Worm (Caenorhabditis elegans) whole organism, L4 larva: Measurements from ENCODE around the gene sra-12.

Experiments used
- T26A8.4 ChIP-seq: fragments of 200-800 bp; sonication (Bioruptor generic); IDR thresholded peaks from 2 replicates; pipeline ENCODE4 v1.3.6; 2022; ENCODE audit warnings: missing genetic modification characterization, missing compliant biosample characterization
- ama-1 ChIP-seq: fragments of 150-350 bp; optimal IDR thresholded peaks from 2 replicates; lab custom pipeline; 2014; ENCODE audit warnings: inconsistent platforms, mixed read lengths
- arid-1 ChIP-seq: fragments of 200-800 bp; sonication (Bioruptor generic); conservative IDR thresholded peaks from 2 replicates; pipeline ENCODE4 v1.3.6; 2022; ENCODE audit warnings: missing genetic modification reagents, missing genetic modification characterization, missing compliant biosample characterization
- ces-1 ChIP-seq: fragments of 150-350 bp; sonication (generic microtip); optimal IDR thresholded peaks from 4 replicates; lab custom pipeline; 2014; ENCODE audit warnings: missing biosample characterization, missing genetic modification reagents, missing genetic modification characterization
- egl-27 ChIP-seq: sonication (generic microtip); optimal IDR thresholded peaks from 3 replicates; lab custom pipeline; 2017; ENCODE audit warnings: missing biosample characterization, missing genetic modification reagents, missing genetic modification characterization
- fkh-10 ChIP-seq: fragments of 150-350 bp; optimal IDR thresholded peaks from 2 replicates; lab custom pipeline; 2014; ENCODE audit warnings: missing biosample characterization, missing genetic modification reagents, missing genetic modification characterization
- fos-1 ChIP-seq: fragments of 150-350 bp; optimal IDR thresholded peaks from 2 replicates; lab custom pipeline; 2014; ENCODE audit warnings: missing biosample characterization, missing genetic modification characterization
- lin-13 ChIP-seq: fragments of 150-350 bp; optimal IDR thresholded peaks from 2 replicates; lab custom pipeline; 2014; ENCODE audit warnings: missing biosample characterization, missing genetic modification reagents, missing genetic modification characterization
- lin-15B ChIP-seq: fragments of 150-350 bp; sonication (generic microtip); optimal IDR thresholded peaks from 3 replicates; lab custom pipeline; 2014; ENCODE audit warnings: missing biosample characterization, missing genetic modification characterization
- nhr-11 ChIP-seq: fragments of 150-350 bp; optimal IDR thresholded peaks from 2 replicates; lab custom pipeline; 2014; ENCODE audit warnings: missing biosample characterization, missing genetic modification characterization
- nhr-237 ChIP-seq: sonication (generic microtip); optimal IDR thresholded peaks from 2 replicates; lab custom pipeline; 2017; ENCODE audit warnings: missing biosample characterization, missing genetic modification characterization
- pha-4 ChIP-seq, 2 experiments: fragments of 150-350 bp in 1 of 2; fragments of 200-800 bp in 1 of 2; sonication (Bioruptor generic) in 1 of 2; IDR thresholded peaks in 1 of 2; optimal IDR thresholded peaks in 1 of 2; 2 replicates each; pipeline versions ENCODE4 v1.3.6 to Lab custom; 2014 to 2022; ENCODE audit warnings: missing genetic modification characterization in 2 of 2, missing genetic modification reagents in 2 of 2, missing biosample characterization in 1 of 2, missing compliant biosample characterization in 1 of 2
- spr-3 ChIP-seq: fragments of 200-800 bp; sonication (Bioruptor generic); optimal IDR thresholded peaks from 2 replicates; lab custom pipeline; 2018; ENCODE audit warnings: mild to moderate bottlenecking, missing genetic modification characterization, missing compliant biosample characterization
- ztf-11 ChIP-seq: fragments of 150-350 bp; optimal IDR thresholded peaks from 2 replicates; lab custom pipeline; 2014; ENCODE audit warnings: missing biosample characterization, missing genetic modification characterization

ce11 chrII:10912995-10913394 is 8.7 kb upstream of the sra-12 start:
- TF ChIP-seq spr-3 (GFP tag; lab: Kevin White, UChicago) (no peak), ces-1 (no peak), ama-1 (lab: Kevin White, UChicago) (no peak), lin-13 (GFP tag; lab: Kevin White, UChicago) (no peak), arid-1 (GFP tag; lab: Robert Waterston, UW) (no peak), T26A8.4 (GFP tag; lab: Robert Waterston, UW) (no peak), fkh-10 (GFP tag; lab: Kevin White, UChicago) (no peak), lin-15B (tag; lab: Kevin White, UChicago) (no peak), pha-4 (GFP tag; IDR thresholded peaks at IDR 0.05; lab: Robert Waterston, UW) (no peak), pha-4 (tag; optimal IDR thresholded peaks at IDR 0.05; lab: Kevin White, UChicago) (no peak), nhr-237 (tag; lab: Kevin White, UChicago) (no peak), fos-1 (tag; lab: Kevin White, UChicago) (no peak), ztf-11 (tag; lab: Kevin White, UChicago) (no peak), nhr-11 (no peak), egl-27 (tag; lab: Kevin White, UChicago) (no peak)
